Fruit fly (Drosophila melanogaster) whole organism, embryonic: ENCODE data around the gene Smox.

Source experiments
- BEAF-32 ChIP-seq: fragments of 200-800 bp; sonication (Bioruptor generic); optimal IDR thresholded peaks from 3 replicates; lab custom pipeline; 2017; ENCODE audit warnings: missing biosample characterization, missing genetic modification characterization, mild to moderate bottlenecking, moderate library complexity, missing genetic modification reagents
- CG10274 ChIP-seq: fragments of 200-800 bp; sonication (Bioruptor generic); optimal IDR thresholded peaks from 3 replicates; lab custom pipeline; 2017; ENCODE audit warnings: missing biosample characterization, mild to moderate bottlenecking, missing genetic modification characterization
- CG10959 ChIP-seq: fragments of 200-800 bp; sonication (Bioruptor generic); IDR thresholded peaks from 2 replicates; pipeline ENCODE4 v1.3.6; 2022; ENCODE audit warnings: missing biosample characterization, missing genetic modification characterization
- CG11085 ChIP-seq: fragments of 200-800 bp; sonication (Bioruptor generic); IDR thresholded peaks from 2 replicates; pipeline ENCODE4 v1.3.6; 2022; ENCODE audit warnings: missing biosample characterization, missing genetic modification characterization
- CG11247 ChIP-seq: fragments of 200-800 bp; sonication (Bioruptor generic); IDR thresholded peaks from 2 replicates; pipeline ENCODE4 v1.3.6; 2022; ENCODE audit warnings: missing biosample characterization, missing genetic modification characterization
- CG12659 ChIP-seq: fragments of 200-800 bp; sonication (Bioruptor generic); optimal IDR thresholded peaks from 3 replicates; lab custom pipeline; 2017; ENCODE audit warnings: mild to moderate bottlenecking, missing biosample characterization, missing genetic modification reagents, missing genetic modification characterization
- CG13287 ChIP-seq: fragments of 200-800 bp; sonication (Bioruptor generic); IDR thresholded peaks from 2 replicates; pipeline ENCODE4 v1.3.6; 2022; ENCODE audit warnings: missing biosample characterization, missing genetic modification characterization; ENCODE audit not compliant: partially characterized antibody
- CG14441 ChIP-seq: fragments of 200-800 bp; sonication (Bioruptor generic); IDR thresholded peaks from 2 replicates; pipeline ENCODE4 v1.3.6; 2022; ENCODE audit warnings: missing biosample characterization, missing genetic modification characterization
- CG14710 ChIP-seq: fragments of 200-800 bp; sonication (Bioruptor generic); optimal IDR thresholded peaks from 3 replicates; lab custom pipeline; 2019; ENCODE audit warnings: missing biosample characterization, mild to moderate bottlenecking, missing genetic modification characterization, moderate library complexity
- CG15514 ChIP-seq: fragments of 200-800 bp; sonication (Bioruptor generic); optimal IDR thresholded peaks from 3 replicates; lab custom pipeline; 2017; ENCODE audit warnings: missing biosample characterization, missing genetic modification characterization, mild to moderate bottlenecking, moderate library complexity, missing genetic modification reagents
- CG17568 ChIP-seq: fragments of 200-800 bp; sonication (Bioruptor generic); optimal IDR thresholded peaks from 2 replicates; lab custom pipeline; 2018; ENCODE audit warnings: missing biosample characterization, mild to moderate bottlenecking, missing genetic modification characterization, moderate library complexity
- CG2116 ChIP-seq: fragments of 200-800 bp; sonication (Bioruptor generic); optimal IDR thresholded peaks from 3 replicates; lab custom pipeline; 2018; ENCODE audit warnings: missing biosample characterization, mild to moderate bottlenecking, missing genetic modification characterization
- CG32767 ChIP-seq: fragments of 200-800 bp; sonication (Bioruptor generic); IDR thresholded peaks from 2 replicates; pipeline ENCODE4 v1.3.6; 2022; ENCODE audit warnings: missing biosample characterization, missing genetic modification characterization
- CG33213 ChIP-seq: fragments of 200-800 bp; sonication (Bioruptor generic); optimal IDR thresholded peaks from 3 replicates; lab custom pipeline; 2016; ENCODE audit warnings: missing biosample characterization, missing genetic modification characterization
- CG4854 ChIP-seq: fragments of 200-800 bp; sonication (Bioruptor generic); optimal IDR thresholded peaks from 2 replicates; lab custom pipeline; 2016; ENCODE audit warnings: missing biosample characterization, missing genetic modification characterization, inconsistent platforms
- CG6272 ChIP-seq: fragments of 200-800 bp; sonication (Bioruptor generic); IDR thresholded peaks from 2 replicates; pipeline ENCODE4 v1.3.6; 2022; ENCODE audit warnings: missing biosample characterization, missing genetic modification characterization
- CG6654 ChIP-seq: fragments of 200-800 bp; sonication (Bioruptor generic); optimal IDR thresholded peaks from 2 replicates; lab custom pipeline; 2017; ENCODE audit warnings: missing biosample characterization, mild to moderate bottlenecking, missing genetic modification characterization
- CG6854 ChIP-seq: fragments of 200-800 bp; sonication (Bioruptor generic); optimal IDR thresholded peaks from 3 replicates; lab custom pipeline; 2017; ENCODE audit warnings: missing biosample characterization, mild to moderate bottlenecking, missing genetic modification characterization
- CG9797 ChIP-seq: fragments of 200-800 bp; sonication (Bioruptor generic); optimal IDR thresholded peaks from 3 replicates; lab custom pipeline; 2018; ENCODE audit warnings: missing biosample characterization, mild to moderate bottlenecking, missing genetic modification characterization
- D ChIP-seq, 2 experiments: fragments of 200-800 bp in 1 of 2; fragments of >200 bp in 1 of 2; sonication (Bioruptor generic) in 1 of 2; optimal IDR thresholded peaks; 2 replicates in 1 of 2; 3 replicates in 1 of 2; lab custom pipeline; 2017; ENCODE audit warnings: mild to moderate bottlenecking in 1 of 2, missing biosample characterization in 1 of 2, missing genetic modification characterization in 1 of 2, missing genetic modification reagents in 1 of 2
- Deaf1 ChIP-seq: fragments of 200-800 bp; optimal IDR thresholded peaks from 3 replicates; lab custom pipeline; 2019; ENCODE audit warnings: missing biosample characterization, mild to moderate bottlenecking, missing genetic modification characterization, moderate library complexity
- Dp ChIP-seq: fragments of 200-800 bp; sonication (Bioruptor generic); optimal IDR thresholded peaks from 2 replicates; lab custom pipeline; 2018; ENCODE audit warnings: missing biosample characterization, mild to moderate bottlenecking, missing genetic modification characterization, moderate library complexity
- Dref ChIP-seq: fragments of 200-800 bp; sonication (Bioruptor generic); IDR thresholded peaks from 2 replicates; pipeline ENCODE4 v1.3.6; 2022; ENCODE audit warnings: missing biosample characterization, missing genetic modification characterization
- E2f2 ChIP-seq: fragments of 200-800 bp; sonication (Bioruptor generic); IDR thresholded peaks from 2 replicates; pipeline ENCODE4 v1.3.6; 2022; ENCODE audit warnings: missing biosample characterization, missing genetic modification characterization
- ERR ChIP-seq: fragments of 200-800 bp; sonication (Bioruptor generic); optimal IDR thresholded peaks from 2 replicates; lab custom pipeline; 2016; ENCODE audit warnings: missing biosample characterization, missing genetic modification characterization
- Ets65A ChIP-seq: fragments of 200-800 bp; sonication (Bioruptor generic); peaks from one replicate; lab custom pipeline; 2016; ENCODE audit warnings: missing biosample characterization, missing genetic modification characterization
- Ets97D ChIP-seq: fragments of 200-800 bp; sonication (Bioruptor generic); optimal IDR thresholded peaks from 3 replicates; lab custom pipeline; 2016; ENCODE audit warnings: missing biosample characterization, missing genetic modification characterization
- MESR4 ChIP-seq: fragments of 200-800 bp; sonication (Bioruptor generic); optimal IDR thresholded peaks from 2 replicates; lab custom pipeline; 2018; ENCODE audit warnings: missing biosample characterization, mild to moderate bottlenecking, missing genetic modification characterization, moderate library complexity
- Myb ChIP-seq: fragments of 200-800 bp; sonication (Bioruptor generic); optimal IDR thresholded peaks from 2 replicates; lab custom pipeline; 2016; ENCODE audit warnings: missing biosample characterization, missing genetic modification characterization
- Sin3A ChIP-seq: fragments of >200 bp; optimal IDR thresholded peaks from 2 replicates; lab custom pipeline; 2018
- Sry-δ ChIP-seq: fragments of 200-800 bp; sonication (Bioruptor generic); optimal IDR thresholded peaks from 2 replicates; lab custom pipeline; 2016; ENCODE audit warnings: missing biosample characterization, missing genetic modification characterization
- ab ChIP-seq: fragments of 200-800 bp; sonication (Bioruptor generic); optimal IDR thresholded peaks from 2 replicates; lab custom pipeline; 2016; ENCODE audit warnings: missing biosample characterization, missing genetic modification characterization
- br ChIP-seq: fragments of >200 bp; optimal IDR thresholded peaks from 2 replicates; lab custom pipeline; 2017
- btn ChIP-seq: fragments of 200-800 bp; sonication (Bioruptor generic); optimal IDR thresholded peaks from 2 replicates; lab custom pipeline; 2016; ENCODE audit warnings: missing biosample characterization, missing genetic modification characterization
- cas ChIP-seq: fragments of 200-800 bp; sonication (Bioruptor generic); IDR thresholded peaks from 2 replicates; pipeline ENCODE4 v1.3.6; 2022; ENCODE audit warnings: missing biosample characterization, missing genetic modification characterization
- chinmo ChIP-seq: fragments of 200-800 bp; sonication (Bioruptor generic); IDR thresholded peaks from 4 replicates; pipeline ENCODE4 v1.3.6; 2022; ENCODE audit warnings: missing biosample characterization, missing genetic modification characterization; ENCODE audit not compliant: partially characterized antibody
- disco-r ChIP-seq: fragments of 200-800 bp; sonication (Bioruptor generic); optimal IDR thresholded peaks from 2 replicates; lab custom pipeline; 2016; ENCODE audit warnings: missing biosample characterization, missing genetic modification characterization
- gfzf ChIP-seq: fragments of 200-800 bp; sonication (Bioruptor generic); optimal IDR thresholded peaks from 2 replicates; lab custom pipeline; 2016; ENCODE audit warnings: missing biosample characterization, mild to moderate bottlenecking, missing genetic modification characterization, moderate library complexity
- lola ChIP-seq, 3 experiments: fragments of >200 bp in 2 of 3; fragments of 200-800 bp in 1 of 3; sonication (Bioruptor generic) in 1 of 3; optimal IDR thresholded peaks; 2 replicates each; lab custom pipeline; 2017 to 2019; ENCODE audit warnings: missing biosample characterization in 3 of 3, missing genetic modification characterization in 3 of 3, mild to moderate bottlenecking in 1 of 3, moderate library complexity in 1 of 3
- nmo ChIP-seq: fragments of 200-800 bp; sonication (Bioruptor generic); optimal IDR thresholded peaks from 2 replicates; lab custom pipeline; 2018; ENCODE audit warnings: missing biosample characterization, mild to moderate bottlenecking, missing genetic modification characterization, moderate library complexity
- phol ChIP-seq: fragments of 200-800 bp; sonication (Bioruptor generic); optimal IDR thresholded peaks from 3 replicates; lab custom pipeline; 2018; ENCODE audit warnings: missing biosample characterization, mild to moderate bottlenecking, missing genetic modification characterization, moderate library complexity
- pita ChIP-seq: fragments of 200-800 bp; sonication (Bioruptor generic); optimal IDR thresholded peaks from 2 replicates; lab custom pipeline; 2017; ENCODE audit warnings: missing biosample characterization, mild to moderate bottlenecking, missing genetic modification characterization
- pzg ChIP-seq: fragments of 200-800 bp; sonication (Bioruptor generic); optimal IDR thresholded peaks from 3 replicates; lab custom pipeline; 2018; ENCODE audit warnings: missing biosample characterization, mild to moderate bottlenecking, missing genetic modification characterization, moderate library complexity
- stc ChIP-seq: fragments of 200-800 bp; sonication (Bioruptor generic); IDR thresholded peaks from 2 replicates; pipeline ENCODE4 v1.3.6; 2022; ENCODE audit warnings: missing biosample characterization, missing genetic modification characterization
- stwl ChIP-seq: fragments of 200-800 bp; sonication (Bioruptor generic); optimal IDR thresholded peaks from 3 replicates; lab custom pipeline; 2018; ENCODE audit warnings: missing biosample characterization, mild to moderate bottlenecking, missing genetic modification characterization, moderate library complexity
- trem ChIP-seq: fragments of 200-800 bp; optimal IDR thresholded peaks from 3 replicates; lab custom pipeline; 2019; ENCODE audit warnings: missing biosample characterization, mild to moderate bottlenecking, missing genetic modification characterization, moderate library complexity
- tup ChIP-seq: fragments of 200-800 bp; sonication (Bioruptor generic); optimal IDR thresholded peaks from 2 replicates; lab custom pipeline; 2016; ENCODE audit warnings: missing biosample characterization, mild to moderate bottlenecking, missing genetic modification characterization, moderate library complexity
- tx ChIP-seq: fragments of 200-800 bp; sonication (Bioruptor generic); optimal IDR thresholded peaks from 2 replicates; lab custom pipeline; 2016; ENCODE audit warnings: missing biosample characterization, missing genetic modification characterization
- wor ChIP-seq: fragments of 200-800 bp; sonication (Bioruptor generic); IDR thresholded peaks from 2 replicates; pipeline ENCODE4 v1.3.6; 2022; ENCODE audit warnings: missing biosample characterization, missing genetic modification characterization

The Smox gene

DNA sequence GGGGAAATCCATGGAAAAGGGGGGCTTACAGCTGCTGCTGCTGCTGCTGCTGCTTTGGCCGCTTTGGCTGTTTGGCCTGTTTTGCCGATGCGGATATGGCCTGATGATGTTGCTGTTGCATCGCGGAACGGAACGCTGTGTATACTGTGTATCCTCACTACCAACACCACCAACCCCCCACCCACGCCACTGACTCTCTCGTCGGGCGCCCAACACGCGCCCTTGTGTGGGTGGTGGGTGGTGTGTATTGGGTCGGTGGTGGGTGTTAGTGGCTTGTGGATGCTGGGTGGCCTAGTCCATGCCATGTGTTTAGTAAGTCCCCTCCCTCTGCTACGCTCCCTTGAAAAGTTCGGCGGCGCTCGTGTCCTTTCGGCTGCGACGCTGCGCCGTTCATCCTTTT is 35.7 kb upstream of the Smox start (continued):
- peak; percentile 79 for TF ChIP-seq Deaf1 (tag; lab: Kevin White, UChicago)
- TF ChIP-seq CG11085 (GFP tag; lab: Robert Waterston, UW), result no peak
- TF ChIP-seq CG32767 (GFP tag; lab: Robert Waterston, UW), result peak; percentile 41; the same call in 1 of the 2 replicates

DNA sequence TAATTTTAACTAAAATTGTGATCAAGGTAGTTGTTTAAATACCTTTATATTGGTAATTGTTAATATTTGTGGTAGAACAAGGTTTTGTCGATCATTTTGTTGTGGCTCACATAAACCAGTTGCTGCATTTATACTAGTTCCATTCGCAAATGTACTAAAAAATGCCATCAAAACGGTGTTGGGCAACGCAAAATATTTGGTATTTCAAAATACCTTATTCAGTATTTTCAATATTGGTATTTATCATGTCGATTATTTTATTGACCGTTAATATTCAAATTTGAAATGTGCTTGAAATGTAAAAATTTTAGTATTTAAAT is 34.9 kb upstream of the Smox start, which contains the start of gene slpr:
Gene slpr (minus strand): TSS at position 156 of the 320 bp plus-strand sequence.
- TF ChIP-seq BEAF-32 (GFP tag; lab: Kevin White, UChicago) (peak; percentile 35), CG4854 (GFP tag; lab: Kevin White, UChicago) (no peak), trem (peak; percentile 27), pita (GFP tag; lab: Kevin White, UChicago) (no peak), Myb (GFP tag; lab: Kevin White, UChicago) (peak; percentile 91), CG10959 (GFP tag; lab: Robert Waterston, UW) (no peak), tx (GFP tag; lab: Kevin White, UChicago) (no peak), nmo (GFP tag; lab: Kevin White, UChicago) (peak; percentile 23), wor (GFP tag; lab: Robert Waterston, UW) (no peak), ab (no peak), btn (GFP tag; lab: Kevin White, UChicago) (no peak), CG33213 (peak; percentile 3), Ets65A (GFP tag; lab: Kevin White, UChicago) (no peak), CG14710 (peak; percentile 44), ERR (GFP tag; lab: Kevin White, UChicago) (no peak), Sry-δ (peak; percentile 11), E2f2 (GFP tag; lab: Robert Waterston, UW) (peak; percentile 41), CG9797 (GFP tag; lab: Kevin White, UChicago) (peak; percentile 66), MESR4 (peak; percentile 6), Dp (peak; percentile 60), stc (GFP tag; lab: Robert Waterston, UW) (no peak), stwl (peak; percentile 48), Sin3A (lab: Kevin White, UChicago) (peak; percentile 22), gfzf (GFP tag; lab: Kevin White, UChicago) (peak; percentile 83), CG12659 (peak; percentile 28), pzg (peak; percentile 69), CG10274 (no peak), Dref (peak; percentile 53), CG15514 (GFP tag; lab: Kevin White, UChicago) (peak; percentile 99), br (lab: Kevin White, UChicago) (no peak), disco-r (GFP tag; lab: Kevin White, UChicago) (no peak), CG13287 (peak; percentile 11; the same call in 1 of the 2 replicates), tup (GFP tag; lab: Kevin White, UChicago) (no peak), CG6272 (GFP tag; lab: Robert Waterston, UW) (no peak), CG11247 (GFP tag; lab: Robert Waterston, UW) (no peak), CG17568 (no peak), CG6654 (no peak), CG6854 (GFP tag; lab: Kevin White, UChicago) (no peak), CG2116 (peak; percentile 57), Ets97D (peak; percentile 50), cas (GFP tag; lab: Robert Waterston, UW) (no peak), chinmo (GFP tag; lab: Robert Waterston, UW) (0 out of 4 replicates have a peak, but pooled peaks have one; percentile 8), phol (tag; lab: Kevin White, UChicago) (peak; percentile 20), D (optimal IDR thresholded peaks at IDR 0.05; lab: Kevin White, UChicago) (no peak), D (GFP tag; optimal IDR thresholded peaks at IDR 0.05; lab: Kevin White, UChicago) (no peak), CG14441 (GFP tag; lab: Robert Waterston, UW) (no peak), lola (GFP tag; optimal IDR thresholded peaks at IDR 0.05; lab: Kevin White, UChicago) (no peak)
